Fruit fly (Drosophila melanogaster) whole organism, embryonic: Measurements from ENCODE around the gene CG4133.

Experiments used
- ATbp ChIP-seq: fragments of 200-800 bp; sonication (Bioruptor generic); optimal IDR thresholded peaks from 2 replicates; lab custom pipeline; 2017; ENCODE audit warnings: missing biosample characterization, mild to moderate bottlenecking, missing genetic modification characterization, missing genetic modification reagents
- B-H1 ChIP-seq: fragments of 200-800 bp; sonication (Bioruptor generic); IDR thresholded peaks from 3 replicates; pipeline ENCODE4 v1.3.6; 2022; ENCODE audit warnings: missing biosample characterization, missing genetic modification characterization
- BtbVII ChIP-seq: fragments of 200-800 bp; sonication (Bioruptor generic); optimal IDR thresholded peaks from 3 replicates; lab custom pipeline; 2017; ENCODE audit warnings: missing biosample characterization, mild to moderate bottlenecking, missing genetic modification characterization
- CG10543 ChIP-seq: fragments of 200-800 bp; sonication (Bioruptor generic); optimal IDR thresholded peaks from 3 replicates; lab custom pipeline; 2017; ENCODE audit warnings: missing biosample characterization, mild to moderate bottlenecking, missing genetic modification characterization, moderate library complexity
- CG11504 ChIP-seq: fragments of 200-800 bp; sonication (Bioruptor generic); optimal IDR thresholded peaks from 3 replicates; lab custom pipeline; 2019; ENCODE audit warnings: missing biosample characterization, mild to moderate bottlenecking, missing genetic modification characterization, moderate library complexity
- CG12219 ChIP-seq: fragments of 200-800 bp; sonication (Bioruptor generic); optimal IDR thresholded peaks from 3 replicates; lab custom pipeline; 2018; ENCODE audit warnings: missing biosample characterization, mild to moderate bottlenecking, missing genetic modification characterization
- CG13287 ChIP-seq: fragments of 200-800 bp; sonication (Bioruptor generic); IDR thresholded peaks from 2 replicates; pipeline ENCODE4 v1.3.6; 2022; ENCODE audit warnings: missing biosample characterization, missing genetic modification characterization; ENCODE audit not compliant: partially characterized antibody
- CG13424 ChIP-seq: fragments of 200-800 bp; sonication (Bioruptor generic); optimal IDR thresholded peaks from 2 replicates; lab custom pipeline; 2019; ENCODE audit warnings: missing biosample characterization, mild to moderate bottlenecking, missing genetic modification characterization, moderate library complexity
- CG15269 ChIP-seq: fragments of 200-800 bp; sonication (Bioruptor generic); optimal IDR thresholded peaks from 2 replicates; lab custom pipeline; 2018; ENCODE audit warnings: missing biosample characterization, mild to moderate bottlenecking, missing genetic modification characterization, moderate library complexity
- CG17385 ChIP-seq: fragments of 200-800 bp; sonication (Bioruptor generic); optimal IDR thresholded peaks from 3 replicates; lab custom pipeline; 2018; ENCODE audit warnings: missing biosample characterization, mild to moderate bottlenecking, missing genetic modification characterization
- CG18262 ChIP-seq: fragments of 200-800 bp; optimal IDR thresholded peaks from 3 replicates; lab custom pipeline; 2019; ENCODE audit warnings: missing biosample characterization, mild to moderate bottlenecking, missing genetic modification characterization, moderate library complexity
- CG2202 ChIP-seq: fragments of 200-800 bp; sonication (Bioruptor generic); optimal IDR thresholded peaks from 2 replicates; lab custom pipeline; 2018; ENCODE audit warnings: missing biosample characterization, mild to moderate bottlenecking, missing genetic modification characterization
- CG33557 ChIP-seq: fragments of 200-800 bp; sonication (Bioruptor generic); optimal IDR thresholded peaks from 2 replicates; lab custom pipeline; 2019; ENCODE audit warnings: missing biosample characterization, mild to moderate bottlenecking, missing genetic modification characterization, moderate library complexity
- CG4424 ChIP-seq: fragments of 200-800 bp; sonication (Bioruptor generic); optimal IDR thresholded peaks from 3 replicates; lab custom pipeline; 2016; ENCODE audit warnings: missing biosample characterization, missing genetic modification characterization
- CG8089 ChIP-seq: fragments of 200-800 bp; sonication (Bioruptor generic); optimal IDR thresholded peaks from 3 replicates; lab custom pipeline; 2016; ENCODE audit warnings: missing biosample characterization, missing genetic modification characterization
- CG8478 ChIP-seq: fragments of >200 bp; optimal IDR thresholded peaks from 2 replicates; lab custom pipeline; 2018
- CG8924 ChIP-seq: fragments of 200-800 bp; optimal IDR thresholded peaks from 3 replicates; lab custom pipeline; 2019; ENCODE audit warnings: missing biosample characterization, mild to moderate bottlenecking, missing genetic modification characterization, moderate library complexity
- CG9727 ChIP-seq: fragments of 200-800 bp; sonication (Bioruptor generic); optimal IDR thresholded peaks from 3 replicates; lab custom pipeline; 2017; ENCODE audit warnings: missing biosample characterization, mild to moderate bottlenecking, missing genetic modification characterization
- CG9876 ChIP-seq: fragments of 200-800 bp; sonication (Bioruptor generic); optimal IDR thresholded peaks from 2 replicates; lab custom pipeline; 2016; ENCODE audit warnings: missing biosample characterization, missing genetic modification characterization
- Doc2 ChIP-seq: fragments of 200-800 bp; sonication (Bioruptor generic); IDR thresholded peaks from 2 replicates; pipeline ENCODE4 v1.3.6; 2022; ENCODE audit warnings: missing biosample characterization, missing genetic modification characterization
- E2f2 ChIP-seq: fragments of 200-800 bp; sonication (Bioruptor generic); IDR thresholded peaks from 2 replicates; pipeline ENCODE4 v1.3.6; 2022; ENCODE audit warnings: missing biosample characterization, missing genetic modification characterization
- Ets65A ChIP-seq: fragments of 200-800 bp; sonication (Bioruptor generic); peaks from one replicate; lab custom pipeline; 2016; ENCODE audit warnings: missing biosample characterization, missing genetic modification characterization
- Fer1 ChIP-seq: fragments of 200-800 bp; sonication (Bioruptor generic); optimal IDR thresholded peaks from 2 replicates; lab custom pipeline; 2017; ENCODE audit warnings: missing biosample characterization, mild to moderate bottlenecking, missing genetic modification characterization
- Hey ChIP-seq: fragments of 200-800 bp; sonication (Bioruptor generic); optimal IDR thresholded peaks from 3 replicates; lab custom pipeline; 2018; ENCODE audit warnings: missing biosample characterization, mild to moderate bottlenecking, missing genetic modification characterization
- Hr51 ChIP-seq, 2 experiments: fragments of 200-800 bp; sonication (Bioruptor generic); optimal IDR thresholded peaks; 2 replicates in 1 of 2; 3 replicates in 1 of 2; lab custom pipeline; 2016 to 2018; ENCODE audit warnings: missing biosample characterization in 2 of 2, missing genetic modification characterization in 2 of 2, mild to moderate bottlenecking in 1 of 2, moderate library complexity in 1 of 2
- Meics ChIP-seq: fragments of 200-800 bp; sonication (Bioruptor generic); optimal IDR thresholded peaks from 2 replicates; lab custom pipeline; 2017; ENCODE audit warnings: missing biosample characterization, mild to moderate bottlenecking, missing genetic modification characterization
- NK7.1 ChIP-seq: fragments of 200-800 bp; sonication (Bioruptor generic); optimal IDR thresholded peaks from 3 replicates; lab custom pipeline; 2016; ENCODE audit warnings: missing biosample characterization, missing genetic modification characterization
- Pdp1 ChIP-seq, 2 experiments: fragments of 200-800 bp; sonication (Bioruptor generic); optimal IDR thresholded peaks; 3 replicates each; lab custom pipeline; 2016; ENCODE audit warnings: missing biosample characterization in 2 of 2, missing genetic modification characterization in 2 of 2, mild to moderate bottlenecking in 1 of 2, moderate library complexity in 1 of 2
- Poxn ChIP-seq: fragments of 200-800 bp; sonication (Bioruptor generic); IDR thresholded peaks from 2 replicates; pipeline ENCODE4 v1.3.6; 2022; ENCODE audit warnings: missing biosample characterization, missing genetic modification characterization
- Xbp1 ChIP-seq: fragments of 200-800 bp; sonication (Bioruptor generic); optimal IDR thresholded peaks from 3 replicates; lab custom pipeline; 2016; ENCODE audit warnings: missing biosample characterization, mild to moderate bottlenecking, missing genetic modification characterization
- abd-A ChIP-seq: fragments of 200-800 bp; sonication (Bioruptor generic); optimal IDR thresholded peaks from 3 replicates; lab custom pipeline; 2019; ENCODE audit warnings: missing biosample characterization, mild to moderate bottlenecking, missing genetic modification characterization, moderate library complexity
- ara ChIP-seq: fragments of 200-800 bp; sonication (Bioruptor generic); IDR thresholded peaks from 2 replicates; pipeline ENCODE4 v1.3.6; 2022; ENCODE audit warnings: missing biosample characterization, missing genetic modification characterization
- ase ChIP-seq: fragments of 200-800 bp; sonication (Bioruptor generic); IDR thresholded peaks from 3 replicates; pipeline ENCODE4 v1.3.6; 2022; ENCODE audit warnings: missing biosample characterization, missing genetic modification characterization
- bbx ChIP-seq: fragments of 200-800 bp; sonication (Bioruptor generic); IDR thresholded peaks from 2 replicates; pipeline ENCODE4 v1.3.6; 2022; ENCODE audit warnings: missing biosample characterization, missing genetic modification characterization; ENCODE audit not compliant: partially characterized antibody
- bcd ChIP-seq: fragments of 200-800 bp; sonication (Bioruptor generic); optimal IDR thresholded peaks from 2 replicates; lab custom pipeline; 2017; ENCODE audit warnings: missing biosample characterization, mild to moderate bottlenecking, missing genetic modification characterization
- br ChIP-seq: fragments of >200 bp; optimal IDR thresholded peaks from 2 replicates; lab custom pipeline; 2017
- danr ChIP-seq: fragments of 200-800 bp; sonication (Bioruptor generic); IDR thresholded peaks from 2 replicates; pipeline ENCODE4 v1.3.6; 2022; ENCODE audit warnings: missing biosample characterization, missing genetic modification characterization
- dm ChIP-seq: fragments of 200-800 bp; sonication (Bioruptor generic); optimal IDR thresholded peaks from 3 replicates; lab custom pipeline; 2016; ENCODE audit warnings: missing biosample characterization, missing genetic modification characterization
- gro ChIP-seq: fragments of 200-800 bp; sonication (Bioruptor generic); optimal IDR thresholded peaks from 2 replicates; lab custom pipeline; 2016; ENCODE audit warnings: missing biosample characterization, missing genetic modification characterization
- kah ChIP-seq: fragments of 200-800 bp; sonication (Bioruptor generic); optimal IDR thresholded peaks from 2 replicates; lab custom pipeline; 2018; ENCODE audit warnings: missing biosample characterization, mild to moderate bottlenecking, missing genetic modification characterization
- kay ChIP-seq: fragments of 200-800 bp; sonication (Bioruptor generic); optimal IDR thresholded peaks from 2 replicates; lab custom pipeline; 2016; ENCODE audit warnings: missing biosample characterization, missing genetic modification characterization
- kni ChIP-seq: fragments of 200-800 bp; sonication (Bioruptor generic); optimal IDR thresholded peaks from 3 replicates; lab custom pipeline; 2017; ENCODE audit warnings: mild to moderate bottlenecking, missing biosample characterization, missing genetic modification reagents, missing genetic modification characterization
- mirr ChIP-seq: fragments of 200-800 bp; sonication (Bioruptor generic); optimal IDR thresholded peaks from 3 replicates; lab custom pipeline; 2018; ENCODE audit warnings: missing biosample characterization, mild to moderate bottlenecking, missing genetic modification characterization
- nau ChIP-seq: fragments of 200-800 bp; sonication (Bioruptor generic); optimal IDR thresholded peaks from 3 replicates; lab custom pipeline; 2017; ENCODE audit warnings: missing biosample characterization, mild to moderate bottlenecking, missing genetic modification characterization, missing genetic modification reagents
- scrt ChIP-seq: fragments of 200-800 bp; sonication (Bioruptor generic); optimal IDR thresholded peaks from 2 replicates; lab custom pipeline; 2018; ENCODE audit warnings: missing biosample characterization, mild to moderate bottlenecking, missing genetic modification characterization, moderate library complexity
- shn ChIP-seq: fragments of 200-800 bp; sonication (Bioruptor generic); optimal IDR thresholded peaks from 3 replicates; lab custom pipeline; 2016; ENCODE audit warnings: missing biosample characterization, missing genetic modification characterization
- sima ChIP-seq: fragments of 200-800 bp; sonication (Bioruptor generic); optimal IDR thresholded peaks from 2 replicates; lab custom pipeline; 2016; ENCODE audit warnings: missing biosample characterization, missing genetic modification characterization
- sna ChIP-seq: fragments of 200-800 bp; sonication (Bioruptor generic); IDR thresholded peaks from 2 replicates; pipeline ENCODE4 v1.3.6; 2022; ENCODE audit warnings: missing biosample characterization, missing genetic modification characterization; ENCODE audit not compliant: partially characterized antibody
- sug ChIP-seq: fragments of 200-800 bp; optimal IDR thresholded peaks from 2 replicates; lab custom pipeline; 2019; ENCODE audit warnings: missing biosample characterization, mild to moderate bottlenecking, missing genetic modification characterization, moderate library complexity
- zf30C ChIP-seq: fragments of 200-800 bp; sonication (Bioruptor generic); optimal IDR thresholded peaks from 3 replicates; lab custom pipeline; 2018; ENCODE audit warnings: missing biosample characterization, mild to moderate bottlenecking, missing genetic modification characterization

The CG4133 gene

dm6 chr2L:478749-479482 lies 23.6 kb downstream of the CG4133 start (continued):
- TF ChIP-seq E2f2 (GFP tag; lab: Robert Waterston, UW) (no peak), CG9727 (peak; percentile 11), CG10543 (GFP tag; lab: Kevin White, UChicago) (peak; percentile 96), CG8478 (lab: Kevin White, UChicago) (peak; percentile 80), br (no peak), CG8924 (tag; lab: Kevin White, UChicago) (peak; percentile 8), kah (peak; percentile 89), ara (GFP tag; lab: Robert Waterston, UW) (no peak), Poxn (GFP tag; lab: Robert Waterston, UW) (no peak), CG8089 (GFP tag; lab: Kevin White, UChicago) (no peak), Ets65A (GFP tag; lab: Kevin White, UChicago) (peak; percentile 70), shn (peak; percentile 40), Hey (tag; lab: Kevin White, UChicago) (peak; percentile 67), Xbp1 (GFP tag; lab: Kevin White, UChicago) (no peak), sug (tag; lab: Kevin White, UChicago) (peak; percentile 58), Meics (GFP tag; lab: Kevin White, UChicago) (peak; percentile 37), Pdp1 (GFP tag; optimal IDR thresholded peaks at IDR 0.05; lab: Kevin White, UChicago) (peak; percentile 32 to 81), sna (no peak), ase (no peak), CG15269 (tag; lab: Kevin White, UChicago) (peak; percentile 66), CG33557 (GFP tag; lab: Kevin White, UChicago) (no peak), dm (GFP tag; lab: Kevin White, UChicago) (peak; percentile 77), CG4424 (GFP tag; lab: Kevin White, UChicago) (peak; percentile 3), zf30C (no peak), NK7.1 (no peak), CG13287 (GFP tag; lab: Robert Waterston, UW) (no peak), bbx (no peak), CG13424 (tag; lab: Kevin White, UChicago) (no peak), sima (no peak), B-H1 (no peak), Fer1 (peak; percentile 69), Hr51 (GFP tag; optimal IDR thresholded peaks at IDR 0.05; lab: Kevin White, UChicago) (no peak), nau (GFP tag; lab: Kevin White, UChicago) (peak; percentile 12), mirr (peak; percentile 94), Doc2 (GFP tag; lab: Robert Waterston, UW) (no peak), CG12219 (GFP tag; lab: Kevin White, UChicago) (peak; percentile 16), scrt (GFP tag; lab: Kevin White, UChicago) (peak; percentile 78), CG9876 (no peak), kay (GFP tag; lab: Kevin White, UChicago) (peak; percentile 89), gro (GFP tag; lab: Kevin White, UChicago) (peak; percentile 37), CG2202 (tag; lab: Kevin White, UChicago) (no peak), kni (GFP tag; lab: Kevin White, UChicago) (peak; percentile 90), danr (GFP tag; lab: Robert Waterston, UW) (no peak), CG17385 (GFP tag; lab: Kevin White, UChicago) (peak; percentile 27), CG11504 (tag; lab: Kevin White, UChicago) (no peak), BtbVII (GFP tag; lab: Kevin White, UChicago) (peak; percentile 62), CG18262 (tag; lab: Kevin White, UChicago) (peak; percentile 38), ATbp (GFP tag; lab: Kevin White, UChicago) (peak; percentile 8), bcd (GFP tag; lab: Kevin White, UChicago) (peak; percentile 23), abd-A (tag; lab: Kevin White, UChicago) (peak; percentile 96)
